Worm (Caenorhabditis elegans) whole organism, L1 larva: ENCODE results near the gene ssr-2.

Experiments used
- ceh-8 ChIP-seq: fragments of 200-800 bp; sonication (Bioruptor generic); optimal IDR thresholded peaks from 2 replicates; lab custom pipeline; 2018; ENCODE audit warnings: mild to moderate bottlenecking, missing genetic modification characterization, moderate library complexity, missing compliant biosample characterization
- lsy-2 ChIP-seq, 2 experiments: fragments of 150-350 bp; optimal IDR thresholded peaks; 2 replicates each; lab custom pipeline; 2014; ENCODE audit warnings: missing biosample characterization in 2 of 2, missing genetic modification characterization in 2 of 2
- nhr-12 ChIP-seq: sonication (generic microtip); optimal IDR thresholded peaks from 2 replicates; lab custom pipeline; 2017; ENCODE audit warnings: missing biosample characterization, missing genetic modification characterization
- nhr-28 ChIP-seq: fragments of 150-350 bp; optimal IDR thresholded peaks from 2 replicates; lab custom pipeline; 2014; ENCODE audit warnings: missing biosample characterization, missing genetic modification characterization
- nhr-47 ChIP-seq: sonication (generic microtip); optimal IDR thresholded peaks from 2 replicates; lab custom pipeline; 2016; ENCODE audit warnings: mild to moderate bottlenecking, missing genetic modification characterization, moderate library complexity, missing compliant biosample characterization
- pqm-1 ChIP-seq: sonication (generic microtip); optimal IDR thresholded peaks from 3 replicates; lab custom pipeline; 2017; ENCODE audit warnings: missing biosample characterization, missing genetic modification characterization
- sptf-1 ChIP-seq: fragments of 150-350 bp; optimal IDR thresholded peaks from 2 replicates; lab custom pipeline; 2014; ENCODE audit warnings: missing biosample characterization, missing genetic modification characterization
- zag-1 ChIP-seq: fragments of 150-350 bp; optimal IDR thresholded peaks from 2 replicates; lab custom pipeline; 2014; ENCODE audit warnings: missing biosample characterization, missing genetic modification characterization

DNA sequence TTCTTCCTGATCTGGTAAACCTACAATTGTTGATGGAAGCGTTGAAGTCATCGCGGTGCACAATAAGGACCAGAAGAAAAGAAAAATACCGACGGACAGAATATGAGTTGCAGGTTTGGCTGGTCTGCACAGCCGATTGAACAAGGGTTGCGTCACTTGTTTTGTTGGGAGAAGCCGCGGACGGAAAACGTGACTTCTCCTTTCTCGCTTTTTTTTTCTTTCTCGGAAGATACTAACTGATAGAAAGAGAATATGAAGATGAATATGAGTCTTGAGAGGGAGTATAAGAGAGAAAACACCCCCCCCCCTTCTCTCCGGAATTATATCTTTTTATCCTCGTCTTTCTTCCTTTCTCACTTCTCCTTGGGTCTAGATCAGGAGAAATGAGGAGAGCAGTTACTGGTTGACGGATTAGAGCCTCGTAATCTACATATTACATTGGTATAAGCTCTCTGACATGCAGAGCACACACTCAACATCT is at the start of gene ssr-2:
- TF ChIP-seq lsy-2 (tag; optimal IDR thresholded peaks at IDR 0.05; lab: Kevin White, UChicago), result no peak
- TF ChIP-seq nhr-12 (tag; lab: Kevin White, UChicago), result no peak
- TF ChIP-seq pqm-1 (tag; lab: Kevin White, UChicago), result no peak
- TF ChIP-seq nhr-47, result peak; percentile 29
- TF ChIP-seq zag-1 (tag; lab: Kevin White, UChicago), result no peak
- no peak for TF ChIP-seq nhr-28
- no peak for TF ChIP-seq ceh-8 (GFP tag; lab: Kevin White, UChicago)
- TF ChIP-seq sptf-1 (tag; lab: Kevin White, UChicago), result no peak
